Worm (Caenorhabditis elegans) whole organism, L1 larva: ENCODE measurements around the gene R53.5.
A peak's percentile ranks its signal among the peaks of the same experiment; 100 is the strongest.

Experiments
- C04F5.9 ChIP-seq: sonication (generic microtip); optimal IDR thresholded peaks from 2 replicates; lab custom pipeline; 2016; ENCODE audit warnings: missing genetic modification characterization, missing compliant biosample characterization
- C16A3.4 ChIP-seq: fragments of 150-350 bp; optimal IDR thresholded peaks from 2 replicates; lab custom pipeline; 2014; ENCODE audit warnings: missing biosample characterization, missing genetic modification characterization
- C34B4.2 ChIP-seq: sonication (generic microtip); optimal IDR thresholded peaks from 2 replicates; lab custom pipeline; 2017; ENCODE audit warnings: mild to moderate bottlenecking, missing genetic modification characterization, missing compliant biosample characterization
- F16B12.6 ChIP-seq: fragments of 150-350 bp; optimal IDR thresholded peaks from 2 replicates; lab custom pipeline; 2014; ENCODE audit warnings: missing biosample characterization, missing genetic modification characterization
- Y116A8C.19 ChIP-seq: sonication (generic microtip); optimal IDR thresholded peaks from 2 replicates; lab custom pipeline; 2016; ENCODE audit warnings: missing compliant biosample characterization, missing genetic modification characterization, borderline replicate concordance
- aha-1 ChIP-seq: fragments of 150-350 bp; optimal IDR thresholded peaks from 2 replicates; lab custom pipeline; 2014; ENCODE audit warnings: missing biosample characterization, missing genetic modification characterization
- alr-1 ChIP-seq: fragments of 200-800 bp; sonication (Bioruptor generic); optimal IDR thresholded peaks from 2 replicates; lab custom pipeline; 2018; ENCODE audit warnings: borderline replicate concordance, mild to moderate bottlenecking, missing genetic modification characterization, missing compliant biosample characterization
- aly-2 ChIP-seq: fragments of 150-350 bp; optimal IDR thresholded peaks from 2 replicates; lab custom pipeline; 2014; ENCODE audit warnings: missing biosample characterization, missing genetic modification characterization
- blmp-1 ChIP-seq: fragments of 150-350 bp; optimal IDR thresholded peaks from 2 replicates; lab custom pipeline; 2014; ENCODE audit warnings: missing biosample characterization, missing genetic modification characterization
- ceh-63 ChIP-seq: fragments of 200-800 bp; sonication (Bioruptor generic); optimal IDR thresholded peaks from 2 replicates; lab custom pipeline; 2018; ENCODE audit warnings: mild to moderate bottlenecking, missing genetic modification characterization, missing compliant biosample characterization
- ceh-88 ChIP-seq: fragments of 200-800 bp; sonication (Bioruptor generic); IDR thresholded peaks from 2 replicates; pipeline ENCODE4 v1.3.6; 2022; ENCODE audit warnings: missing genetic modification characterization, missing compliant biosample characterization
- ces-1 ChIP-seq: fragments of 150-350 bp; optimal IDR thresholded peaks from 2 replicates; lab custom pipeline; 2014; ENCODE audit warnings: missing biosample characterization, missing genetic modification reagents, missing genetic modification characterization
- dsc-1 ChIP-seq: sonication (generic microtip); optimal IDR thresholded peaks from 2 replicates; lab custom pipeline; 2016; ENCODE audit warnings: mild to moderate bottlenecking, missing genetic modification characterization, missing compliant biosample characterization
- efl-3 ChIP-seq: fragments of 200-800 bp; sonication (Bioruptor generic); optimal IDR thresholded peaks from 2 replicates; lab custom pipeline; 2018; ENCODE audit warnings: mild to moderate bottlenecking, missing genetic modification characterization, missing compliant biosample characterization
- egl-13 ChIP-seq: sonication (generic microtip); optimal IDR thresholded peaks from 2 replicates; lab custom pipeline; 2016; ENCODE audit warnings: missing genotype, missing genetic modification reagents, missing genetic modification characterization, missing compliant biosample characterization
- elt-2 ChIP-seq: sonication (generic microtip); optimal IDR thresholded peaks from 2 replicates; lab custom pipeline; 2016; ENCODE audit warnings: missing genetic modification characterization, mild to moderate bottlenecking, inconsistent platforms, missing compliant biosample characterization, missing genetic modification reagents
- elt-3 ChIP-seq, 6 experiments: fragments of 150-350 bp in 1 of 6; sonication (generic microtip); optimal IDR thresholded peaks; 2 replicates each; lab custom pipeline; 2017 to 2018; ENCODE audit warnings: missing biosample characterization in 6 of 6, missing genetic modification characterization in 6 of 6, inconsistent platforms in 1 of 6
- fkh-10 ChIP-seq: sonication (generic microtip); optimal IDR thresholded peaks from 2 replicates; lab custom pipeline; 2017; ENCODE audit warnings: missing biosample characterization, missing genetic modification reagents, missing genetic modification characterization
- fkh-8 ChIP-seq: sonication (generic microtip); optimal IDR thresholded peaks from 2 replicates; lab custom pipeline; 2016; ENCODE audit warnings: mild to moderate bottlenecking, missing genetic modification characterization, missing compliant biosample characterization
- grh-1 ChIP-seq: fragments of 200-800 bp; sonication (Bioruptor generic); IDR thresholded peaks from 2 replicates; pipeline ENCODE4 v1.3.6; 2022; ENCODE audit warnings: missing genetic modification reagents, missing genetic modification characterization, missing compliant biosample characterization
- hlh-4 ChIP-seq: sonication (generic microtip); optimal IDR thresholded peaks from 2 replicates; lab custom pipeline; 2016; ENCODE audit warnings: mild to moderate bottlenecking, missing genetic modification characterization, missing compliant biosample characterization
- isw-1 ChIP-seq: fragments of 200-800 bp; sonication (Bioruptor generic); IDR thresholded peaks from 2 replicates; pipeline ENCODE4 v1.3.6; 2022; ENCODE audit warnings: missing genetic modification characterization, missing compliant biosample characterization
- jun-1 ChIP-seq: fragments of 150-350 bp; optimal IDR thresholded peaks from 2 replicates; lab custom pipeline; 2014; ENCODE audit warnings: missing biosample characterization, missing genetic modification reagents, missing genetic modification characterization
- lin-14 ChIP-seq: fragments of 200-800 bp; sonication (Bioruptor generic); optimal IDR thresholded peaks from 2 replicates; lab custom pipeline; 2018; ENCODE audit warnings: mild to moderate bottlenecking, missing genetic modification characterization, moderate library complexity, missing compliant biosample characterization
- lin-15B ChIP-seq: fragments of 150-350 bp; sonication (generic microtip); optimal IDR thresholded peaks from 3 replicates; lab custom pipeline; 2014; ENCODE audit warnings: missing biosample characterization, missing genetic modification characterization
- lin-35 ChIP-seq, 2 experiments: fragments of 150-350 bp; optimal IDR thresholded peaks; 2 replicates each; lab custom pipeline; 2014; ENCODE audit warnings: missing biosample characterization in 2 of 2, missing genetic modification characterization in 2 of 2, missing genetic modification reagents in 2 of 2
- lin-39 ChIP-seq: fragments of 150-350 bp; optimal IDR thresholded peaks from 2 replicates; lab custom pipeline; 2014; ENCODE audit warnings: missing biosample characterization, missing genetic modification reagents, missing genetic modification characterization
- lir-3 ChIP-seq: sonication (generic microtip); optimal IDR thresholded peaks from 2 replicates; lab custom pipeline; 2016; ENCODE audit warnings: mild to moderate bottlenecking, missing genetic modification characterization, moderate library complexity, missing compliant biosample characterization; ENCODE audit not compliant: poor library complexity
- lsy-2 ChIP-seq, 2 experiments: fragments of 150-350 bp; optimal IDR thresholded peaks; 2 replicates each; lab custom pipeline; 2014; ENCODE audit warnings: missing biosample characterization in 2 of 2, missing genetic modification characterization in 2 of 2
- mdl-1 ChIP-seq, 2 experiments: fragments of 150-350 bp; optimal IDR thresholded peaks; 2 replicates each; lab custom pipeline; 2014 to 2017; ENCODE audit warnings: missing biosample characterization in 2 of 2, missing genetic modification characterization in 2 of 2, inconsistent platforms in 1 of 2
- mef-2 ChIP-seq: fragments of 150-350 bp; optimal IDR thresholded peaks from 2 replicates; lab custom pipeline; 2014; ENCODE audit warnings: missing biosample characterization, missing genetic modification characterization
- nhr-11 ChIP-seq: fragments of 150-350 bp; optimal IDR thresholded peaks from 2 replicates; lab custom pipeline; 2014; ENCODE audit warnings: missing biosample characterization, missing genetic modification characterization
- nhr-19 ChIP-seq: fragments of 200-800 bp; sonication (Bioruptor generic); conservative IDR thresholded peaks from 2 replicates; pipeline ENCODE4 v1.3.6; 2022; ENCODE audit warnings: missing genetic modification characterization, missing compliant biosample characterization
- nhr-237 ChIP-seq: fragments of 150-350 bp; optimal IDR thresholded peaks from 2 replicates; lab custom pipeline; 2014; ENCODE audit warnings: missing biosample characterization, missing genetic modification characterization
- nhr-28 ChIP-seq: fragments of 150-350 bp; optimal IDR thresholded peaks from 2 replicates; lab custom pipeline; 2014; ENCODE audit warnings: missing biosample characterization, missing genetic modification characterization
- nhr-71 ChIP-seq: sonication (generic microtip); optimal IDR thresholded peaks from 2 replicates; lab custom pipeline; 2016; ENCODE audit warnings: mild to moderate bottlenecking, missing genetic modification characterization, moderate library complexity, missing compliant biosample characterization
- nhr-76 ChIP-seq: sonication (generic microtip); optimal IDR thresholded peaks from 2 replicates; lab custom pipeline; 2017; ENCODE audit warnings: missing biosample characterization, missing genetic modification characterization
- nhr-77 ChIP-seq: fragments of 150-350 bp; optimal IDR thresholded peaks from 2 replicates; lab custom pipeline; 2014; ENCODE audit warnings: missing biosample characterization, missing genetic modification characterization
- nhr-84 ChIP-seq: sonication (generic microtip); optimal IDR thresholded peaks from 2 replicates; lab custom pipeline; 2017; ENCODE audit warnings: missing biosample characterization, missing genetic modification characterization
- nhr-90 ChIP-seq: sonication (generic microtip); optimal IDR thresholded peaks from 2 replicates; lab custom pipeline; 2016; ENCODE audit warnings: mild to moderate bottlenecking, missing genetic modification characterization, missing compliant biosample characterization; ENCODE audit not compliant: poor library complexity
- pax-3 ChIP-seq: fragments of 200-800 bp; sonication (Bioruptor generic); optimal IDR thresholded peaks from 2 replicates; lab custom pipeline; 2018; ENCODE audit warnings: mild to moderate bottlenecking, missing genetic modification characterization, moderate library complexity, missing compliant biosample characterization
- skn-1 ChIP-seq: fragments of 150-350 bp; optimal IDR thresholded peaks from 2 replicates; lab custom pipeline; 2014; ENCODE audit warnings: missing biosample characterization, missing genetic modification characterization
- snu-23 ChIP-seq: sonication (generic microtip); optimal IDR thresholded peaks from 2 replicates; lab custom pipeline; 2016; ENCODE audit warnings: missing genetic modification characterization, missing compliant biosample characterization
- sox-4 ChIP-seq: sonication (generic microtip); optimal IDR thresholded peaks from 2 replicates; lab custom pipeline; 2016; ENCODE audit warnings: missing genetic modification characterization, missing compliant biosample characterization
- sup-37 ChIP-seq: fragments of 200-800 bp; sonication (Bioruptor generic); optimal IDR thresholded peaks from 2 replicates; lab custom pipeline; 2018; ENCODE audit warnings: mild to moderate bottlenecking, missing genetic modification characterization, missing compliant biosample characterization
- swsn-7 ChIP-seq: sonication (generic microtip); optimal IDR thresholded peaks from 2 replicates; lab custom pipeline; 2016; ENCODE audit warnings: missing genetic modification characterization, missing compliant biosample characterization
- tbx-2 ChIP-seq: sonication (generic microtip); optimal IDR thresholded peaks from 2 replicates; lab custom pipeline; 2016; ENCODE audit warnings: missing genetic modification characterization, missing compliant biosample characterization
- tlp-1 ChIP-seq: fragments of 150-350 bp; optimal IDR thresholded peaks from 2 replicates; lab custom pipeline; 2014; ENCODE audit warnings: missing biosample characterization, missing genetic modification characterization
- unc-130 ChIP-seq: fragments of 150-350 bp; optimal IDR thresholded peaks from 2 replicates; lab custom pipeline; 2017; ENCODE audit warnings: missing biosample characterization, missing genetic modification characterization, inconsistent platforms
- unc-30 ChIP-seq: sonication (generic microtip); optimal IDR thresholded peaks from 2 replicates; lab custom pipeline; 2017; ENCODE audit warnings: missing biosample characterization, missing genetic modification characterization
- zag-1 ChIP-seq: fragments of 150-350 bp; optimal IDR thresholded peaks from 2 replicates; lab custom pipeline; 2014; ENCODE audit warnings: missing biosample characterization, missing genetic modification characterization
- zip-4 ChIP-seq: fragments of 200-800 bp; sonication (Bioruptor generic); optimal IDR thresholded peaks from 2 replicates; lab custom pipeline; 2018; ENCODE audit warnings: mild to moderate bottlenecking, missing genetic modification characterization, moderate library complexity, missing compliant biosample characterization
- ztf-11 ChIP-seq, 2 experiments: sonication (generic microtip); optimal IDR thresholded peaks; 2 replicates each; lab custom pipeline; 2016 to 2017; ENCODE audit warnings: missing genetic modification characterization in 2 of 2, missing biosample characterization in 1 of 2, missing compliant biosample characterization in 1 of 2

The R53.5 gene

DNA sequence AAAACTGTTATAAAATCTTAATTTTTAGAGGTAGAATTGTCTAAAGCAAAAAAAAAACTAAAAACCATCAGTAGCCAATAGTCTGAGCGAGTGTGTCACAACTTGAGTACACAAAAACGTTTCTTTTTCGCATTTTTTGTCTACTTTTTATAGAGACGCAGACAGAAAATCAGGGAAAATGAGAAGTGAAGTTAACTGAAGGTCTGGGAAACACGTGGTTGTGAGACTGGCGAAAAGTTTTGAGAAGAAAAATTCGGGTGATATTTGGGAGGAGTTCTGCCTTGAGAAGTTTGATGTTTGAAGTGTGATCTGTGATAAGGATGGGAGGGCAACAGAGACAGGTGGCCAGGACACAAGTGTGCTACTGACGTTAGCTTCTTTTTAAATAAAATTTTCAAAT lies 32.7 kb downstream of the R53.5 start (continued):
- TF ChIP-seq alr-1 (tag; lab: Kevin White, UChicago), result no peak
- no peak for TF ChIP-seq egl-13 (tag; lab: Kevin White, UChicago)
- TF ChIP-seq efl-3 (GFP tag; lab: Kevin White, UChicago), result no peak
- TF ChIP-seq nhr-11 (tag; lab: Kevin White, UChicago), result peak; percentile 88
- peak; percentile 80 to 89 for TF ChIP-seq lsy-2 (tag; optimal IDR thresholded peaks at IDR 0.05; lab: Kevin White, UChicago)
- TF ChIP-seq isw-1 (GFP tag; lab: Robert Waterston, UW), result 0 out of 2 replicates have a peak, but pooled peaks have one; percentile 3
- peak; percentile 37 to 98 for TF ChIP-seq mdl-1 (tag; optimal IDR thresholded peaks at IDR 0.05; lab: Kevin White, UChicago)
- TF ChIP-seq nhr-84 (tag; lab: Kevin White, UChicago), result peak; percentile 37
- TF ChIP-seq nhr-77 (tag; lab: Kevin White, UChicago), result peak; percentile 78
- TF ChIP-seq nhr-28 (tag; lab: Kevin White, UChicago), result no peak
- TF ChIP-seq lin-15B (tag; lab: Kevin White, UChicago), result peak; percentile 11
- TF ChIP-seq ces-1, result no peak
- TF ChIP-seq grh-1, result 0 out of 2 replicates have a peak, but pooled peaks have one; percentile 8
- TF ChIP-seq zag-1, result no peak
- peak; percentile 97 for TF ChIP-seq lin-14
- TF ChIP-seq unc-130, result peak; percentile 60
- peak; percentile 83 for TF ChIP-seq nhr-19 (GFP tag; lab: Robert Waterston, UW)
- no peak for TF ChIP-seq tlp-1 (tag; lab: Kevin White, UChicago)
- peak; percentile 22 for TF ChIP-seq nhr-76 (tag; lab: Kevin White, UChicago)
- no peak for TF ChIP-seq aly-2 (tag; lab: Kevin White, UChicago)
- TF ChIP-seq ceh-63 (GFP tag; lab: Kevin White, UChicago), result no peak
- no peak for TF ChIP-seq sox-4 (tag; lab: Kevin White, UChicago)
- TF ChIP-seq swsn-7 (tag; lab: Kevin White, UChicago), result peak; percentile 59
- TF ChIP-seq tbx-2 (tag; lab: Kevin White, UChicago), result peak; percentile 80
- TF ChIP-seq C04F5.9 (tag; lab: Kevin White, UChicago), result peak; percentile 20
- no peak for TF ChIP-seq hlh-4 (tag; lab: Kevin White, UChicago)
- TF ChIP-seq elt-2 (tag; lab: Kevin White, UChicago), result peak; percentile 54
- peak; percentile 56 for TF ChIP-seq fkh-8 (tag; lab: Kevin White, UChicago)
- TF ChIP-seq ztf-11 (tag; optimal IDR thresholded peaks at IDR 0.05; lab: Kevin White, UChicago), result no peak
- no peak for TF ChIP-seq jun-1 (tag; lab: Kevin White, UChicago)
- no peak for TF ChIP-seq mef-2 (tag; lab: Kevin White, UChicago)
- TF ChIP-seq dsc-1 (tag; lab: Kevin White, UChicago), result peak; percentile 43
- peak; percentile 97 for TF ChIP-seq nhr-71 (tag; lab: Kevin White, UChicago)
- TF ChIP-seq fkh-10 (GFP tag; lab: Kevin White, UChicago), result no peak
- peak; percentile 32 for TF ChIP-seq sup-37 (GFP tag; lab: Kevin White, UChicago)
- peak; percentile 75 to 87 for TF ChIP-seq lin-35 (GFP tag; optimal IDR thresholded peaks at IDR 0.05; lab: Kevin White, UChicago)
- no peak for TF ChIP-seq Y116A8C.19 (tag; lab: Kevin White, UChicago)
- peak; percentile 19 for TF ChIP-seq nhr-237
- TF ChIP-seq C34B4.2 (tag; lab: Kevin White, UChicago), result no peak
- peak in 3 of 6 experiments; percentile 70 to 98 (median 75) for TF ChIP-seq elt-3 (tag; optimal IDR thresholded peaks at IDR 0.05; lab: Kevin White, UChicago)
- peak; percentile 83 for TF ChIP-seq nhr-90 (tag; lab: Kevin White, UChicago)
- TF ChIP-seq unc-30 (tag; lab: Kevin White, UChicago), result no peak
- TF ChIP-seq pax-3, result no peak
- peak; percentile 66 for TF ChIP-seq lir-3 (tag; lab: Kevin White, UChicago)
- no peak for TF ChIP-seq zip-4 (GFP tag; lab: Kevin White, UChicago)
- peak; percentile 42 for TF ChIP-seq lin-39 (tag; lab: Kevin White, UChicago)
- TF ChIP-seq ceh-88 (GFP tag; lab: Robert Waterston, UW), result no peak
- peak; percentile 97 for TF ChIP-seq blmp-1 (tag; lab: Kevin White, UChicago)
- peak; percentile 94 for TF ChIP-seq snu-23
- TF ChIP-seq F16B12.6 (tag; lab: Kevin White, UChicago), result no peak
- TF ChIP-seq aha-1 (tag; lab: Kevin White, UChicago), result no peak
- peak; percentile 51 for TF ChIP-seq skn-1 (tag; lab: Kevin White, UChicago)
- peak; percentile 86 for TF ChIP-seq C16A3.4 (tag; lab: Kevin White, UChicago)
